Fruit fly (Drosophila melanogaster) whole organism, embryonic: ENCODE measurements around the gene CG10300.

Source experiments
- CG10321 ChIP-seq: fragments of 200-800 bp; sonication (Bioruptor generic); IDR thresholded peaks from 2 replicates; pipeline ENCODE4 v1.3.6; 2022; ENCODE audit warnings: missing biosample characterization, missing genetic modification characterization
- CG10654 ChIP-seq: fragments of 200-800 bp; sonication (Bioruptor generic); optimal IDR thresholded peaks from 2 replicates; lab custom pipeline; 2016; ENCODE audit warnings: missing biosample characterization, missing genetic modification characterization
- CG11398 ChIP-seq: fragments of 200-800 bp; sonication (Bioruptor generic); optimal IDR thresholded peaks from 2 replicates; lab custom pipeline; 2016; ENCODE audit warnings: missing biosample characterization, missing genetic modification characterization
- CG11695 ChIP-seq: fragments of 200-800 bp; sonication (Bioruptor generic); IDR thresholded peaks from 3 replicates; pipeline ENCODE4 v1.3.6; 2022; ENCODE audit warnings: missing biosample characterization, missing genetic modification characterization
- CG15073 ChIP-seq: fragments of 200-800 bp; sonication (Bioruptor generic); optimal IDR thresholded peaks from 2 replicates; lab custom pipeline; 2016; ENCODE audit warnings: missing biosample characterization, missing genetic modification characterization
- CG15601 ChIP-seq: fragments of 200-800 bp; sonication (Bioruptor generic); optimal IDR thresholded peaks from 3 replicates; lab custom pipeline; 2019; ENCODE audit warnings: missing biosample characterization, mild to moderate bottlenecking, missing genetic modification characterization, moderate library complexity
- CG1603 ChIP-seq: fragments of 200-800 bp; sonication (Bioruptor generic); optimal IDR thresholded peaks from 2 replicates; lab custom pipeline; 2019; ENCODE audit warnings: missing biosample characterization, mild to moderate bottlenecking, missing genetic modification characterization, moderate library complexity
- CG17612 ChIP-seq: fragments of 200-800 bp; sonication (Bioruptor generic); IDR thresholded peaks from 2 replicates; pipeline ENCODE4 v1.3.6; 2022; ENCODE audit warnings: missing biosample characterization, missing genetic modification characterization
- CG17912 ChIP-seq: fragments of 200-800 bp; sonication (Bioruptor generic); optimal IDR thresholded peaks from 2 replicates; lab custom pipeline; 2018; ENCODE audit warnings: missing biosample characterization, mild to moderate bottlenecking, missing genetic modification characterization
- CG2120 ChIP-seq: fragments of 200-800 bp; sonication (Bioruptor generic); optimal IDR thresholded peaks from 3 replicates; lab custom pipeline; 2016; ENCODE audit warnings: missing biosample characterization, missing genetic modification characterization
- CG31365 ChIP-seq: fragments of 200-800 bp; sonication (Bioruptor generic); optimal IDR thresholded peaks from 2 replicates; lab custom pipeline; 2018; ENCODE audit warnings: missing biosample characterization, mild to moderate bottlenecking, missing genetic modification characterization
- CG31388 ChIP-seq: fragments of 200-800 bp; sonication (Bioruptor generic); optimal IDR thresholded peaks from 2 replicates; lab custom pipeline; 2016; ENCODE audit warnings: missing biosample characterization, missing genetic modification characterization
- CG33213 ChIP-seq: fragments of 200-800 bp; sonication (Bioruptor generic); optimal IDR thresholded peaks from 3 replicates; lab custom pipeline; 2016; ENCODE audit warnings: missing biosample characterization, missing genetic modification characterization
- CG4328 ChIP-seq: fragments of 200-800 bp; sonication (Bioruptor generic); optimal IDR thresholded peaks from 3 replicates; lab custom pipeline; 2017; ENCODE audit warnings: missing biosample characterization, missing genetic modification reagents, missing genetic modification characterization
- CG5245 ChIP-seq: fragments of 200-800 bp; sonication (Bioruptor generic); optimal IDR thresholded peaks from 3 replicates; lab custom pipeline; 2016; ENCODE audit warnings: missing biosample characterization, missing genetic modification characterization
- CG6683 ChIP-seq: fragments of 200-800 bp; sonication (Bioruptor generic); optimal IDR thresholded peaks from 2 replicates; lab custom pipeline; 2017; ENCODE audit warnings: missing biosample characterization, mild to moderate bottlenecking, missing genetic modification characterization, missing genetic modification reagents
- CG9609 ChIP-seq: fragments of 200-800 bp; sonication (Bioruptor generic); optimal IDR thresholded peaks from 3 replicates; lab custom pipeline; 2016; ENCODE audit warnings: missing biosample characterization, missing genetic modification characterization
- Eip74EF ChIP-seq, 2 experiments: fragments of 200-800 bp in 1 of 2; fragments of >200 bp in 1 of 2; sonication (Bioruptor generic) in 1 of 2; optimal IDR thresholded peaks; 2 replicates each; lab custom pipeline; 2017 to 2019; ENCODE audit warnings: missing biosample characterization in 2 of 2, missing genetic modification characterization in 2 of 2, mild to moderate bottlenecking in 1 of 2, moderate library complexity in 1 of 2
- Fer2 ChIP-seq: fragments of 200-800 bp; sonication (Bioruptor generic); optimal IDR thresholded peaks from 2 replicates; lab custom pipeline; 2018; ENCODE audit warnings: missing biosample characterization, mild to moderate bottlenecking, missing genetic modification characterization, moderate library complexity
- H2.0 ChIP-seq: fragments of 200-800 bp; sonication (Bioruptor generic); IDR thresholded peaks from 2 replicates; pipeline ENCODE4 v1.3.6; 2022; ENCODE audit warnings: missing biosample characterization, missing genetic modification characterization
- HLH3B ChIP-seq: fragments of 200-800 bp; sonication (Bioruptor generic); IDR thresholded peaks from 2 replicates; pipeline ENCODE4 v1.3.6; 2022; ENCODE audit warnings: missing biosample characterization, missing genetic modification characterization
- Lim3 ChIP-seq: fragments of 200-800 bp; sonication (Bioruptor generic); IDR thresholded peaks from 2 replicates; pipeline ENCODE4 v1.3.6; 2022; ENCODE audit warnings: missing biosample characterization, missing genetic modification characterization
- Mad ChIP-seq: fragments of 200-800 bp; sonication (Bioruptor generic); optimal IDR thresholded peaks from 2 replicates; lab custom pipeline; 2016; ENCODE audit warnings: missing biosample characterization, missing genetic modification characterization
- Med ChIP-seq: fragments of 200-800 bp; sonication (Bioruptor generic); peaks from one replicate; lab custom pipeline; 2016; ENCODE audit warnings: missing biosample characterization, missing genetic modification characterization, mild to moderate bottlenecking, inconsistent platforms, moderate library complexity
- Nf-YB ChIP-seq: fragments of 200-800 bp; sonication (Bioruptor generic); optimal IDR thresholded peaks from 3 replicates; lab custom pipeline; 2019; ENCODE audit warnings: missing biosample characterization, mild to moderate bottlenecking, missing genetic modification characterization, moderate library complexity
- Oaz ChIP-seq: fragments of 200-800 bp; sonication (Bioruptor generic); IDR thresholded peaks from 2 replicates; pipeline ENCODE4 v1.3.6; 2022; ENCODE audit warnings: missing biosample characterization, missing genetic modification characterization
- Poxn ChIP-seq: fragments of 200-800 bp; sonication (Bioruptor generic); IDR thresholded peaks from 2 replicates; pipeline ENCODE4 v1.3.6; 2022; ENCODE audit warnings: missing biosample characterization, missing genetic modification characterization
- Sin3A ChIP-seq: fragments of >200 bp; optimal IDR thresholded peaks from 2 replicates; lab custom pipeline; 2018
- Xbp1 ChIP-seq: fragments of 200-800 bp; sonication (Bioruptor generic); optimal IDR thresholded peaks from 3 replicates; lab custom pipeline; 2016; ENCODE audit warnings: missing biosample characterization, mild to moderate bottlenecking, missing genetic modification characterization
- Xrp1 ChIP-seq: fragments of 200-800 bp; sonication (Bioruptor generic); IDR thresholded peaks from 2 replicates; pipeline ENCODE4 v1.3.6; 2022; ENCODE audit warnings: missing biosample characterization, missing genetic modification characterization
- bsh ChIP-seq, 2 experiments: fragments of 200-800 bp; sonication (Bioruptor generic); optimal IDR thresholded peaks; 2 replicates each; lab custom pipeline; 2017 to 2018; ENCODE audit warnings: mild to moderate bottlenecking in 2 of 2, missing biosample characterization in 2 of 2, missing genetic modification characterization in 2 of 2, moderate library complexity in 1 of 2
- crc ChIP-seq: fragments of 200-800 bp; sonication (Bioruptor generic); optimal IDR thresholded peaks from 2 replicates; lab custom pipeline; 2016; ENCODE audit warnings: missing biosample characterization, missing genetic modification characterization
- croc ChIP-seq: fragments of 200-800 bp; sonication (Bioruptor generic); conservative IDR thresholded peaks from 3 replicates; pipeline ENCODE4 v1.3.6; 2022; ENCODE audit warnings: missing biosample characterization, missing genetic modification characterization
- crp ChIP-seq, 2 experiments: fragments of 200-800 bp; sonication (Bioruptor generic); optimal IDR thresholded peaks; 2 replicates in 1 of 2; 3 replicates in 1 of 2; lab custom pipeline; 2017; ENCODE audit warnings: missing biosample characterization in 2 of 2, missing genetic modification characterization in 2 of 2, mild to moderate bottlenecking in 1 of 2, moderate library complexity in 1 of 2
- dimm ChIP-seq: fragments of 200-800 bp; sonication (Bioruptor generic); IDR thresholded peaks from 2 replicates; pipeline ENCODE4 v1.3.6; 2022; ENCODE audit warnings: missing biosample characterization, missing genetic modification characterization
- dmrt99B ChIP-seq: fragments of 200-800 bp; sonication (Bioruptor generic); optimal IDR thresholded peaks from 2 replicates; lab custom pipeline; 2018; ENCODE audit warnings: missing biosample characterization, mild to moderate bottlenecking, missing genetic modification characterization, moderate library complexity
- eyg ChIP-seq: fragments of 200-800 bp; sonication (Bioruptor generic); optimal IDR thresholded peaks from 3 replicates; lab custom pipeline; 2016; ENCODE audit warnings: missing biosample characterization, missing genetic modification characterization
- fd3F ChIP-seq: fragments of 200-800 bp; sonication (Bioruptor generic); optimal IDR thresholded peaks from 2 replicates; lab custom pipeline; 2018; ENCODE audit warnings: missing biosample characterization, mild to moderate bottlenecking, missing genetic modification characterization, moderate library complexity
- fd96Cb ChIP-seq: fragments of 200-800 bp; sonication (Bioruptor generic); optimal IDR thresholded peaks from 2 replicates; lab custom pipeline; 2018; ENCODE audit warnings: missing biosample characterization, mild to moderate bottlenecking, missing genetic modification characterization, moderate library complexity
- fu2 ChIP-seq: fragments of 200-800 bp; sonication (Bioruptor generic); optimal IDR thresholded peaks from 2 replicates; lab custom pipeline; 2016; ENCODE audit warnings: missing biosample characterization, missing genetic modification characterization
- gfzf ChIP-seq: fragments of 200-800 bp; sonication (Bioruptor generic); optimal IDR thresholded peaks from 2 replicates; lab custom pipeline; 2016; ENCODE audit warnings: missing biosample characterization, mild to moderate bottlenecking, missing genetic modification characterization, moderate library complexity
- grau ChIP-seq: fragments of 200-800 bp; optimal IDR thresholded peaks from 3 replicates; lab custom pipeline; 2019; ENCODE audit warnings: missing biosample characterization, mild to moderate bottlenecking, missing genetic modification characterization, moderate library complexity
- oc ChIP-seq: fragments of 200-800 bp; sonication (Bioruptor generic); optimal IDR thresholded peaks from 2 replicates; lab custom pipeline; 2018; ENCODE audit warnings: missing biosample characterization, mild to moderate bottlenecking, missing genetic modification characterization, moderate library complexity
- pb ChIP-seq: fragments of 200-800 bp; sonication (Bioruptor generic); optimal IDR thresholded peaks from 3 replicates; lab custom pipeline; 2016; ENCODE audit warnings: missing biosample characterization, missing genetic modification characterization
- rib ChIP-seq: fragments of 200-800 bp; sonication (Bioruptor generic); IDR thresholded peaks from 2 replicates; pipeline ENCODE4 v1.3.6; 2022; ENCODE audit warnings: missing biosample characterization, missing genetic modification characterization
- row ChIP-seq: fragments of 200-800 bp; sonication (Bioruptor generic); IDR thresholded peaks from 3 replicates; pipeline ENCODE4 v1.3.6; 2022; ENCODE audit warnings: missing biosample characterization, missing genetic modification characterization
- sisA ChIP-seq: fragments of 200-800 bp; sonication (Bioruptor generic); IDR thresholded peaks from 2 replicates; pipeline ENCODE4 v1.3.6; 2022; ENCODE audit warnings: missing biosample characterization, missing genetic modification characterization
- slbo ChIP-seq: fragments of 200-800 bp; sonication (Bioruptor generic); IDR thresholded peaks from 2 replicates; pipeline ENCODE4 v1.3.6; 2022; ENCODE audit warnings: missing biosample characterization, missing genetic modification characterization
- sna ChIP-seq: fragments of 200-800 bp; sonication (Bioruptor generic); IDR thresholded peaks from 2 replicates; pipeline ENCODE4 v1.3.6; 2022; ENCODE audit warnings: missing biosample characterization, missing genetic modification characterization; ENCODE audit not compliant: partially characterized antibody
- tin ChIP-seq: fragments of 200-800 bp; sonication (Bioruptor generic); optimal IDR thresholded peaks from 3 replicates; lab custom pipeline; 2016; ENCODE audit warnings: missing biosample characterization, missing genetic modification characterization
- zen2 ChIP-seq: fragments of 200-800 bp; sonication (Bioruptor generic); IDR thresholded peaks from 3 replicates; pipeline ENCODE4 v1.3.6; 2022; ENCODE audit warnings: missing biosample characterization, missing genetic modification characterization; ENCODE audit not compliant: partially characterized antibody

Gene CG10300

DNA sequence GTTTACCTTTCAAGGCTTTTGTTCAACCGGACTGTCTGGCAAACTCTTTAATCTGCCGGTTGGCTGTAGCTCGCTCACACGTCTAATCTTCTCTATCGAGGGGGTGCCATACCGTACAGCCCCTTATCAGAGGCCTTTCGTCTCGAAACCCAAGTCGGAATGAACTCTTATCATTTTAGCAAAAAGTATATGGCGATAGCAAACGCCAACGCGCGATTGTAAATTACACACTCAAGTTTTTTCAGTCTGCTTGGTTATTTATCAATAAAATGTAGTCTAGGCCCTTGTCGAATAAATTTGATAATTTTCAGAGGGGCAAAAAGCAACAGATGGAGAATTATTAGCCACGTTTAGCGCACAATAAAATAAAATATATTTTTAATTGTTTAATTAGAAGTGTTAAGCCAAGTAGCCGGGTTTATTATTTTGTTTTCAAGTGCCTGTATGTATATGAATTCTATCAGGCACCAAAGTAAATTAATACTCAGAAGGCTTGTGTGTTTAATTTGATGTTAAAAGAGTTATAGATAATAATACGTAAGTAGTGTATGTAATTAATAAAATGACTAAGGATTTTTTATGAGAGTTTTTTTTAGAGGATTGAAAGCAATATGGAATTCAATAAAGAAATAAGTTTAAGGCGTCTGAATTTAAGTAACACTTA is 13.6 kb downstream of the CG10300 start (continued):
- TF ChIP-seq croc (GFP tag; lab: Robert Waterston, UW) (no peak), Sin3A (no peak), fd3F (GFP tag; lab: Kevin White, UChicago) (no peak), CG4328 (GFP tag; lab: Kevin White, UChicago) (no peak), crc (GFP tag; lab: Kevin White, UChicago) (no peak), crp (GFP tag; optimal IDR thresholded peaks at IDR 0.05; lab: Kevin White, UChicago) (no peak), gfzf (no peak), eyg (no peak), Nf-YB (no peak), slbo (GFP tag; lab: Robert Waterston, UW) (no peak), pb (no peak), CG5245 (GFP tag; lab: Kevin White, UChicago) (no peak), tin (GFP tag; lab: Kevin White, UChicago) (no peak), Mad (no peak), CG33213 (GFP tag; lab: Kevin White, UChicago) (no peak), CG9609 (GFP tag; lab: Kevin White, UChicago) (no peak), HLH3B (GFP tag; lab: Robert Waterston, UW) (no peak), Xrp1 (GFP tag; lab: Robert Waterston, UW) (no peak), Oaz (no peak), row (0 out of 3 replicates have a peak, but pooled peaks have one; percentile 16), CG31388 (GFP tag; lab: Kevin White, UChicago) (no peak), bsh (GFP tag; optimal IDR thresholded peaks at IDR 0.05; lab: Kevin White, UChicago) (no peak), zen2 (GFP tag; lab: Robert Waterston, UW) (no peak), Lim3 (no peak), CG10654 (GFP tag; lab: Kevin White, UChicago) (no peak), CG15073 (GFP tag; lab: Kevin White, UChicago) (no peak), grau (tag; lab: Kevin White, UChicago) (no peak), dimm (GFP tag; lab: Robert Waterston, UW) (no peak), Med (GFP tag; lab: Kevin White, UChicago) (peak; percentile 28), fd96Cb (tag; lab: Kevin White, UChicago) (no peak), Xbp1 (GFP tag; lab: Kevin White, UChicago) (no peak), CG15601 (tag; lab: Kevin White, UChicago) (no peak), Poxn (no peak), dmrt99B (tag; lab: Kevin White, UChicago) (no peak), sisA (GFP tag; lab: Robert Waterston, UW) (no peak), CG10321 (GFP tag; lab: Robert Waterston, UW) (no peak), CG11695 (GFP tag; lab: Robert Waterston, UW) (no peak), CG1603 (no peak), H2.0 (GFP tag; lab: Robert Waterston, UW) (no peak), CG2120 (GFP tag; lab: Kevin White, UChicago) (no peak), Eip74EF (GFP tag; optimal IDR thresholded peaks at IDR 0.05; lab: Kevin White, UChicago) (no peak), CG11398 (GFP tag; lab: Kevin White, UChicago) (no peak), fu2 (no peak), CG31365 (tag; lab: Kevin White, UChicago) (no peak), rib (GFP tag; lab: Robert Waterston, UW) (peak; percentile 70; the same call in 1 of the 2 replicates), CG17912 (GFP tag; lab: Kevin White, UChicago) (no peak), CG17612 (GFP tag; lab: Robert Waterston, UW) (no peak), sna (GFP tag; lab: Robert Waterston, UW) (no peak), CG6683 (no peak), oc (tag; lab: Kevin White, UChicago) (no peak), Fer2 (no peak)
